Worm (Caenorhabditis elegans) whole organism, L4 larva: ENCODE measurements around the gene T06A10.2.
A peak's percentile ranks its signal among the peaks of the same experiment; 100 is the strongest.

Experiments used
- D1046.2 ChIP-seq: fragments of 200-800 bp; sonication (Bioruptor generic); IDR thresholded peaks from 2 replicates; pipeline ENCODE4 v1.3.6; 2022; ENCODE audit warnings: missing genetic modification characterization, missing compliant biosample characterization
- F37D6.2 ChIP-seq: sonication (generic microtip); optimal IDR thresholded peaks from 2 replicates; lab custom pipeline; 2016; ENCODE audit warnings: mild to moderate bottlenecking, missing genetic modification characterization, missing compliant biosample characterization
- R02D3.7 ChIP-seq: fragments of 150-350 bp; sonication (generic microtip); optimal IDR thresholded peaks from 3 replicates; lab custom pipeline; 2014; ENCODE audit warnings: missing biosample characterization, missing genetic modification characterization
- T20F7.1 ChIP-seq: fragments of 200-800 bp; sonication (Bioruptor generic); optimal IDR thresholded peaks from 2 replicates; lab custom pipeline; 2018; ENCODE audit warnings: mild to moderate bottlenecking, missing genetic modification characterization, missing compliant biosample characterization
- T26A8.4 ChIP-seq: fragments of 200-800 bp; sonication (Bioruptor generic); IDR thresholded peaks from 2 replicates; pipeline ENCODE4 v1.3.6; 2022; ENCODE audit warnings: missing genetic modification characterization, missing compliant biosample characterization
- Y105C5A.15 ChIP-seq: fragments of 200-800 bp; sonication (Bioruptor generic); IDR thresholded peaks from 2 replicates; pipeline ENCODE4 v1.3.6; 2022; ENCODE audit warnings: missing genetic modification characterization, missing compliant biosample characterization
- Y5F2A.4 ChIP-seq: fragments of 200-800 bp; sonication (Bioruptor generic); optimal IDR thresholded peaks from 2 replicates; lab custom pipeline; 2018; ENCODE audit warnings: mild to moderate bottlenecking, missing genetic modification characterization, missing compliant biosample characterization
- aha-1 ChIP-seq: fragments of 150-350 bp; peaks from one replicate; lab custom pipeline; 2014; ENCODE audit warnings: missing biosample characterization, missing genetic modification characterization
- ama-1 ChIP-seq: fragments of 150-350 bp; optimal IDR thresholded peaks from 2 replicates; lab custom pipeline; 2014; ENCODE audit warnings: inconsistent platforms, mixed read lengths
- arid-1 ChIP-seq: fragments of 200-800 bp; sonication (Bioruptor generic); conservative IDR thresholded peaks from 2 replicates; pipeline ENCODE4 v1.3.6; 2022; ENCODE audit warnings: missing genetic modification reagents, missing genetic modification characterization, missing compliant biosample characterization
- ceh-20 ChIP-seq: fragments of 200-800 bp; sonication (Bioruptor generic); IDR thresholded peaks from 2 replicates; pipeline ENCODE4 v1.3.6; 2022; ENCODE audit warnings: missing genetic modification reagents, missing genetic modification characterization, missing compliant biosample characterization
- ceh-44 ChIP-seq: fragments of 200-800 bp; sonication (Bioruptor generic); IDR thresholded peaks from 2 replicates; pipeline ENCODE4 v1.3.6; 2022; ENCODE audit warnings: missing genetic modification reagents, missing genetic modification characterization, missing compliant biosample characterization
- ces-1 ChIP-seq: fragments of 150-350 bp; sonication (generic microtip); optimal IDR thresholded peaks from 4 replicates; lab custom pipeline; 2014; ENCODE audit warnings: missing biosample characterization, missing genetic modification reagents, missing genetic modification characterization
- ctbp-1 ChIP-seq: fragments of 200-800 bp; sonication (Bioruptor generic); IDR thresholded peaks from 2 replicates; pipeline ENCODE4 v1.3.6; 2022; ENCODE audit warnings: missing genetic modification reagents, missing genetic modification characterization, missing compliant biosample characterization
- daf-16 ChIP-seq, 3 experiments: sonication (generic microtip); optimal IDR thresholded peaks; 2 replicates each; lab custom pipeline; 2016 to 2017; ENCODE audit warnings: missing genetic modification characterization in 3 of 3, missing genetic modification reagents in 3 of 3, mild to moderate bottlenecking in 2 of 3, missing compliant biosample characterization in 2 of 3, missing biosample characterization in 1 of 3, moderate library complexity in 1 of 3
- daf-8 ChIP-seq: fragments of 200-800 bp; sonication (Bioruptor generic); IDR thresholded peaks from 2 replicates; pipeline ENCODE4 v1.3.6; 2022; ENCODE audit warnings: missing genetic modification characterization, missing compliant biosample characterization
- dmd-8 ChIP-seq: fragments of 200-800 bp; sonication (Bioruptor generic); IDR thresholded peaks from 2 replicates; pipeline ENCODE4 v1.3.6; 2022; ENCODE audit warnings: missing genetic modification characterization, missing compliant biosample characterization
- dmd-9 ChIP-seq: fragments of 200-800 bp; sonication (Bioruptor generic); IDR thresholded peaks from 2 replicates; pipeline ENCODE4 v1.3.6; 2022; ENCODE audit warnings: missing genetic modification reagents, missing genetic modification characterization, missing compliant biosample characterization
- duxl-1 ChIP-seq: sonication (generic microtip); optimal IDR thresholded peaks from 2 replicates; lab custom pipeline; 2016; ENCODE audit warnings: mild to moderate bottlenecking, missing genetic modification characterization, moderate library complexity, missing compliant biosample characterization; ENCODE audit not compliant: poor library complexity
- dve-1 ChIP-seq: sonication (generic microtip); optimal IDR thresholded peaks from 2 replicates; lab custom pipeline; 2017; ENCODE audit warnings: antibody characterized with exemption, mild to moderate bottlenecking, missing genetic modification characterization, missing compliant biosample characterization; ENCODE audit not compliant: insufficient read depth
- egl-43 ChIP-seq: fragments of 200-800 bp; sonication (Bioruptor generic); IDR thresholded peaks from 2 replicates; pipeline ENCODE4 v1.3.6; 2022; ENCODE audit warnings: missing genetic modification reagents, missing genetic modification characterization, missing compliant biosample characterization
- gei-8 ChIP-seq: fragments of 200-800 bp; sonication (Bioruptor generic); optimal IDR thresholded peaks from 2 replicates; lab custom pipeline; 2018; ENCODE audit warnings: mild to moderate bottlenecking, missing genetic modification characterization, missing compliant biosample characterization
- hif-1 ChIP-seq, 2 experiments: sonication (generic microtip); optimal IDR thresholded peaks; 2 replicates each; lab custom pipeline; 2016 to 2017; ENCODE audit warnings: missing compliant biosample characterization in 2 of 2, missing genetic modification characterization in 2 of 2, missing genetic modification reagents in 2 of 2, missing genotype in 2 of 2, mild to moderate bottlenecking in 1 of 2
- hmg-1.1 ChIP-seq: fragments of 200-800 bp; sonication (Bioruptor generic); IDR thresholded peaks from 2 replicates; pipeline ENCODE4 v1.3.6; 2022; ENCODE audit warnings: missing genetic modification reagents, missing genetic modification characterization, missing compliant biosample characterization
- lim-7 ChIP-seq: fragments of 200-800 bp; sonication (Bioruptor generic); IDR thresholded peaks from 2 replicates; pipeline ENCODE4 v1.3.6; 2022; ENCODE audit warnings: missing genetic modification characterization, missing compliant biosample characterization
- lin-13 ChIP-seq: fragments of 150-350 bp; optimal IDR thresholded peaks from 2 replicates; lab custom pipeline; 2014; ENCODE audit warnings: missing biosample characterization, missing genetic modification reagents, missing genetic modification characterization
- lin-38 ChIP-seq: fragments of 200-800 bp; sonication (Bioruptor generic); IDR thresholded peaks from 2 replicates; pipeline ENCODE4 v1.3.6; 2022; ENCODE audit warnings: missing genetic modification reagents, missing genetic modification characterization, missing compliant biosample characterization
- lsy-2 ChIP-seq, 2 experiments: fragments of 150-350 bp in 1 of 2; sonication (generic microtip) in 1 of 2; optimal IDR thresholded peaks; 2 replicates each; lab custom pipeline; 2014 to 2017; ENCODE audit warnings: missing biosample characterization in 2 of 2, missing genetic modification characterization in 2 of 2
- mdl-1 ChIP-seq, 2 experiments: fragments of 150-350 bp in 1 of 2; sonication (generic microtip) in 1 of 2; optimal IDR thresholded peaks; 2 replicates each; lab custom pipeline; 2014 to 2017; ENCODE audit warnings: missing biosample characterization in 2 of 2, missing genetic modification characterization in 2 of 2
- mep-1 ChIP-seq: fragments of 150-350 bp; sonication (generic microtip); optimal IDR thresholded peaks from 3 replicates; lab custom pipeline; 2014; ENCODE audit warnings: missing biosample characterization, missing genetic modification characterization
- mes-2 ChIP-seq: sonication (generic microtip); optimal IDR thresholded peaks from 2 replicates; lab custom pipeline; 2016; ENCODE audit warnings: missing genotype, mild to moderate bottlenecking, missing genetic modification characterization, missing compliant biosample characterization; ENCODE audit not compliant: poor library complexity, severe bottlenecking
- mxl-3 ChIP-seq: fragments of 200-800 bp; sonication (Bioruptor generic); optimal IDR thresholded peaks from 2 replicates; lab custom pipeline; 2018; ENCODE audit warnings: mild to moderate bottlenecking, missing genetic modification characterization, missing compliant biosample characterization
- nhr-102 ChIP-seq: sonication (generic microtip); optimal IDR thresholded peaks from 2 replicates; lab custom pipeline; 2016; ENCODE audit warnings: mild to moderate bottlenecking, missing genetic modification characterization, moderate library complexity, missing compliant biosample characterization
- nhr-11 ChIP-seq: fragments of 150-350 bp; optimal IDR thresholded peaks from 2 replicates; lab custom pipeline; 2014; ENCODE audit warnings: missing biosample characterization, missing genetic modification characterization
- nhr-237 ChIP-seq: sonication (generic microtip); optimal IDR thresholded peaks from 2 replicates; lab custom pipeline; 2017; ENCODE audit warnings: missing biosample characterization, missing genetic modification characterization
- nhr-6 ChIP-seq: fragments of 150-350 bp; optimal IDR thresholded peaks from 2 replicates; lab custom pipeline; 2014; ENCODE audit warnings: missing biosample characterization, missing genetic modification characterization
- php-3 ChIP-seq: fragments of 200-800 bp; sonication (Bioruptor generic); IDR thresholded peaks from 2 replicates; pipeline ENCODE4 v1.3.6; 2022; ENCODE audit warnings: missing genetic modification reagents, missing genetic modification characterization, missing compliant biosample characterization
- pqm-1 ChIP-seq: sonication (generic microtip); optimal IDR thresholded peaks from 2 replicates; lab custom pipeline; 2017; ENCODE audit warnings: missing biosample characterization, missing genetic modification characterization
- rbr-2 ChIP-seq: sonication (generic microtip); optimal IDR thresholded peaks from 2 replicates; lab custom pipeline; 2016; ENCODE audit warnings: missing genotype, missing genetic modification characterization, missing compliant biosample characterization
- set-16 ChIP-seq: fragments of 200-800 bp; sonication (Bioruptor generic); IDR thresholded peaks from 2 replicates; pipeline ENCODE4 v1.3.6; 2022; ENCODE audit warnings: missing genetic modification reagents, missing genetic modification characterization, missing compliant biosample characterization
- skn-1 ChIP-seq: fragments of 150-350 bp; optimal IDR thresholded peaks from 2 replicates; lab custom pipeline; 2014; ENCODE audit warnings: missing biosample characterization, missing genetic modification characterization
- snpc-1.2 ChIP-seq: fragments of 200-800 bp; sonication (Bioruptor generic); IDR thresholded peaks from 2 replicates; pipeline ENCODE4 v1.3.6; 2022; ENCODE audit warnings: missing genetic modification reagents, missing genetic modification characterization, missing compliant biosample characterization
- snpc-4 ChIP-seq: fragments of 150-350 bp; optimal IDR thresholded peaks from 2 replicates; lab custom pipeline; 2014; ENCODE audit warnings: missing biosample characterization, missing genetic modification characterization
- spr-3 ChIP-seq: fragments of 200-800 bp; sonication (Bioruptor generic); optimal IDR thresholded peaks from 2 replicates; lab custom pipeline; 2018; ENCODE audit warnings: mild to moderate bottlenecking, missing genetic modification characterization, missing compliant biosample characterization
- unc-130 ChIP-seq: sonication (generic microtip); optimal IDR thresholded peaks from 2 replicates; lab custom pipeline; 2016; ENCODE audit warnings: missing genetic modification reagents, missing genetic modification characterization, missing compliant biosample characterization
- vab-7 ChIP-seq: fragments of 200-800 bp; sonication (Bioruptor generic); IDR thresholded peaks from 2 replicates; pipeline ENCODE4 v1.3.6; 2022; ENCODE audit warnings: missing genetic modification reagents, missing genetic modification characterization, missing compliant biosample characterization
- zag-1 ChIP-seq: fragments of 150-350 bp; optimal IDR thresholded peaks from 2 replicates; lab custom pipeline; 2014; ENCODE audit warnings: missing biosample characterization, missing genetic modification characterization
- zfp-3 ChIP-seq: fragments of 200-800 bp; sonication (Bioruptor generic); conservative IDR thresholded peaks from 2 replicates; pipeline ENCODE4 v1.3.6; 2022; ENCODE audit warnings: missing genetic modification reagents, missing genetic modification characterization, missing compliant biosample characterization

The T06A10.2 gene

ce11 chrIV:16864876-16865275 is 30.5 kb upstream of the T06A10.2 start:
- TF ChIP-seq zag-1 (no peak), set-16 (GFP tag; lab: Robert Waterston, UW) (peak; percentile 72), egl-43 (GFP tag; lab: Robert Waterston, UW) (peak; percentile 65; the same call in 1 of the 2 replicates)

- peak; percentile 98 for TF ChIP-seq R02D3.7 (tag; lab: Kevin White, UChicago)
- no peak for TF ChIP-seq daf-16 (GFP tag; optimal IDR thresholded peaks at IDR 0.05; lab: Kevin White, UChicago)
- peak; percentile 48 for TF ChIP-seq daf-16 (tag; optimal IDR thresholded peaks at IDR 0.05; lab: Kevin White, UChicago)
- TF ChIP-seq daf-8, result no peak
- TF ChIP-seq T26A8.4 (GFP tag; lab: Robert Waterston, UW), result no peak; the same call in none of the 2 replicates
- peak; percentile 93 for TF ChIP-seq snpc-1.2 (GFP tag; lab: Robert Waterston, UW)
- peak in 1 of 2 experiments; percentile 62 for TF ChIP-seq hif-1 (tag; optimal IDR thresholded peaks at IDR 0.05; lab: Kevin White, UChicago)
- TF ChIP-seq aha-1, result no peak
- TF ChIP-seq php-3, result 0 out of 2 replicates have a peak, but pooled peaks have one; percentile 37
- peak; percentile 49 to 88 for TF ChIP-seq lsy-2 (tag; optimal IDR thresholded peaks at IDR 0.05; lab: Kevin White, UChicago)
- peak; percentile 13 for TF ChIP-seq F37D6.2 (tag; lab: Kevin White, UChicago)
- peak; percentile 70 for TF ChIP-seq ctbp-1 (GFP tag; lab: Robert Waterston, UW)
- peak; percentile 63; the same call in 1 of the 2 replicates for TF ChIP-seq dmd-9 (GFP tag; lab: Robert Waterston, UW)
- TF ChIP-seq Y5F2A.4 (GFP tag; lab: Kevin White, UChicago), result no peak
- TF ChIP-seq gei-8 (GFP tag; lab: Kevin White, UChicago), result no peak
- peak; percentile 80 for TF ChIP-seq lin-13 (GFP tag; lab: Kevin White, UChicago)
- no peak for TF ChIP-seq ces-1
- no peak for TF ChIP-seq lim-7
- TF ChIP-seq nhr-11 (tag; lab: Kevin White, UChicago), result peak; percentile 45
- TF ChIP-seq lin-38 (GFP tag; lab: Robert Waterston, UW), result peak; percentile 77
- TF ChIP-seq D1046.2 (GFP tag; lab: Robert Waterston, UW), result 0 out of 2 replicates have a peak, but pooled peaks have one; percentile 64
- no peak for TF ChIP-seq mxl-3
- peak; percentile 89 for TF ChIP-seq arid-1 (GFP tag; lab: Robert Waterston, UW)
- TF ChIP-seq skn-1, result no peak
- TF ChIP-seq mes-2 (tag; lab: Kevin White, UChicago), result peak; percentile 94
- no peak for TF ChIP-seq pqm-1 (tag; lab: Kevin White, UChicago)
- no peak for TF ChIP-seq Y105C5A.15 (GFP tag; lab: Robert Waterston, UW)
- peak; percentile 75 for TF ChIP-seq dve-1 (tag; lab: Kevin White, UChicago)
- peak; percentile 80 for TF ChIP-seq nhr-6
- TF ChIP-seq zfp-3 (GFP tag; lab: Robert Waterston, UW), result 0 out of 2 replicates have a peak, but pooled peaks have one; percentile 59
- peak; percentile 77 for TF ChIP-seq hmg-1.1
- TF ChIP-seq nhr-102 (tag; lab: Kevin White, UChicago), result peak; percentile 57
- peak; percentile 16 for TF ChIP-seq spr-3
- TF ChIP-seq vab-7, result peak; percentile 60
- no peak for TF ChIP-seq T20F7.1 (GFP tag; lab: Kevin White, UChicago)
- TF ChIP-seq mdl-1 (tag; optimal IDR thresholded peaks at IDR 0.05; lab: Kevin White, UChicago), result peak in 1 of 2 experiments; percentile 22
- no peak for TF ChIP-seq snpc-4 (tag; lab: Kevin White, UChicago)
- TF ChIP-seq dmd-8 (GFP tag; lab: Robert Waterston, UW), result no peak
- TF ChIP-seq mep-1 (tag; lab: Kevin White, UChicago), result peak; percentile 88
- peak; percentile 58 for TF ChIP-seq ama-1
- peak; percentile 37; the same call in 1 of the 2 replicates for TF ChIP-seq egl-43 (GFP tag; lab: Robert Waterston, UW)
- TF ChIP-seq nhr-237 (tag; lab: Kevin White, UChicago), result no peak
- peak; percentile 69 for TF ChIP-seq rbr-2 (tag; lab: Kevin White, UChicago)
- peak; percentile 36 for TF ChIP-seq unc-130
- TF ChIP-seq duxl-1 (tag; lab: Kevin White, UChicago), result peak; percentile 55
- TF ChIP-seq ceh-44 (GFP tag; lab: Robert Waterston, UW), result 0 out of 2 replicates have a peak, but pooled peaks have one; percentile 24
- no peak for TF ChIP-seq ceh-20 (GFP tag; lab: Robert Waterston, UW)
Measured at ce11 chrIV:16865487-16865886, 29.9 kb upstream of the T06A10.2 start, which contains the start of gene gtsf-1. TSS of gene gtsf-1 (plus strand) at chrIV:16865840.
